Worm (Caenorhabditis elegans) whole organism, L3 larva: Measurements from ENCODE around the gene inx-3.

ENCODE experiments used
- fos-1 ChIP-seq: fragments of 150-350 bp; optimal IDR thresholded peaks from 2 replicates; lab custom pipeline; 2014; ENCODE audit warnings: missing biosample characterization, missing genetic modification characterization
- lin-39 ChIP-seq: fragments of 150-350 bp; optimal IDR thresholded peaks from 2 replicates; lab custom pipeline; 2018; ENCODE audit warnings: missing biosample characterization, missing genetic modification reagents, missing genetic modification characterization
- lsy-12 ChIP-seq: sonication (generic microtip); optimal IDR thresholded peaks from 2 replicates; lab custom pipeline; 2016; ENCODE audit warnings: mild to moderate bottlenecking, missing genetic modification characterization, missing compliant biosample characterization
- nfya-1 ChIP-seq: sonication (generic microtip); optimal IDR thresholded peaks from 2 replicates; lab custom pipeline; 2017; ENCODE audit warnings: missing genetic modification characterization, mild to moderate bottlenecking, missing compliant biosample characterization, antibody characterized with exemption, moderate library complexity; ENCODE audit not compliant: insufficient read depth
- nhr-237 ChIP-seq: fragments of 150-350 bp; optimal IDR thresholded peaks from 2 replicates; lab custom pipeline; 2014; ENCODE audit warnings: missing biosample characterization, missing genetic modification characterization
- snpc-4 ChIP-seq: fragments of 150-350 bp; optimal IDR thresholded peaks from 2 replicates; lab custom pipeline; 2014; ENCODE audit warnings: missing biosample characterization, missing genetic modification characterization

DNA sequence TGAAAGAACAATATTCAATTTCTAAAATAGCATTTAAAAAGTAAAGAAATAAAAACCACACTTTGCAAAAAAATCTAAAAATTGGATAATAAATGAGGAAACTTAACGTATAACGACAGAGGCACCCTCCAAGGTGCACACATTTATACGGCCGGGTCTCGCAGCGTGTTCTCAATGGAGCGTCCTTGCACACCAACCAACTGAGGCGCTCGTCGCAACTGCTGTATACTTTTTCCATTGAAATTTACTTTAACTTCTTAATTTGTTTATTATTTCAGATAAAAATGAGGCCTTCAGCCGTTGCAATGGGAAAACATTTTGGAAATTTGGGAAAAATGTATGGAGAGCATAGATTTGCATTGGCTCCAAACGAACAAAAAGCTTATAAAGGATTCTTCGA is 42.8 kb upstream of the inx-3 start, which contains the start of the genes R07E4.5 and R07E4.3:
- TF ChIP-seq nfya-1 (peak; percentile 86), snpc-4 (tag; lab: Kevin White, UChicago) (peak; percentile 66), lin-39 (peak; percentile 91), lsy-12 (tag; lab: Kevin White, UChicago) (no peak), fos-1 (tag; lab: Kevin White, UChicago) (no peak), nhr-237 (tag; lab: Kevin White, UChicago) (no peak)
